Worm (Caenorhabditis elegans) whole organism, L4/young adult: Measurements from ENCODE around the gene M7.8.

ENCODE experiments used
- W03F9.2 ChIP-seq: fragments of 150-350 bp; optimal IDR thresholded peaks from 2 replicates; lab custom pipeline; 2014; ENCODE audit warnings: missing biosample characterization, missing genetic modification characterization
- dao-5 ChIP-seq: sonication (generic microtip); optimal IDR thresholded peaks from 2 replicates; lab custom pipeline; 2016; ENCODE audit warnings: missing genotype, missing genetic modification characterization, moderate library complexity, missing compliant biosample characterization
- him-1 ChIP-seq: sonication (generic microtip); optimal IDR thresholded peaks from 2 replicates; lab custom pipeline; 2016; ENCODE audit warnings: missing genotype, missing genetic modification reagents, missing genetic modification characterization, missing compliant biosample characterization

DNA sequence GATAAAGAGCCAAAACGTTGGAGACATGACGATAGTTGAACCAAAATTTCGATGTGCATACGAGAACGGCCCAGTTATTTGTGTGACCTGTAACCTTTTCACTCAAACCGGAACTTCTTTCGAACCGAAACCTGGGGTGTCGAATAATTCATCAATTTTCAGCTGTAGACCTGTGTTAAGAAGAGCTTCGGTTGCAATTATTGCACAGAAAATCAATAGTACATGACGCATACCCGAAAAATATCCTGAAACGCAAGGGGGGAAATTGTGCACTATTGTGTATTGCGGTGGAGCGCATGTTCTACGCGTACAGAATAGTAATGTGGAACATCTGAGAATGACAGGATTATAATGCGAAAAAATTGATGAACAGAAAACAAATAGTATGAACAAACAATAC, 14.9 kb upstream of the M7.8 start, which contains the start of gene pigk-1:
- TF ChIP-seq him-1 (tag; lab: Kevin White, UChicago) (no peak), dao-5 (no peak), W03F9.2 (no peak)
